Worm (Caenorhabditis elegans) whole organism, midembryonic: ENCODE measurements around the gene F55B12.10.

Experiments
- T22C8.4 ChIP-seq: fragments of 200-800 bp; sonication (Bioruptor generic); IDR thresholded peaks from 2 replicates; pipeline ENCODE4 v1.3.6; 2022; ENCODE audit warnings: missing genetic modification characterization, missing compliant biosample characterization
- cog-1 ChIP-seq: sonication (generic microtip); optimal IDR thresholded peaks from 2 replicates; lab custom pipeline; 2016; ENCODE audit warnings: missing genetic modification characterization, missing compliant biosample characterization
- flt-1 ChIP-seq: fragments of 200-800 bp; sonication (Bioruptor generic); IDR thresholded peaks from 2 replicates; pipeline ENCODE4 v1.3.6; 2022; ENCODE audit warnings: missing genetic modification characterization, missing compliant biosample characterization
- klf-2 ChIP-seq: fragments of 200-800 bp; sonication (Bioruptor generic); conservative IDR thresholded peaks from 2 replicates; pipeline ENCODE4 v1.3.6; 2022; ENCODE audit warnings: missing genetic modification reagents, missing genetic modification characterization, missing compliant biosample characterization
- med-1 ChIP-seq: sonication (generic microtip); optimal IDR thresholded peaks from 2 replicates; lab custom pipeline; 2017; ENCODE audit warnings: missing genetic modification characterization, mild to moderate bottlenecking, missing compliant biosample characterization, antibody characterized with exemption, missing genetic modification reagents; ENCODE audit not compliant: insufficient read depth
- ref-1 ChIP-seq: fragments of 200-800 bp; sonication (Bioruptor generic); conservative IDR thresholded peaks from 2 replicates; pipeline ENCODE4 v1.3.6; 2022; ENCODE audit warnings: missing genetic modification reagents, missing genetic modification characterization, missing compliant biosample characterization
- tab-1 ChIP-seq: fragments of 200-800 bp; sonication (Bioruptor generic); IDR thresholded peaks from 2 replicates; pipeline ENCODE4 v1.3.6; 2022; ENCODE audit warnings: missing genetic modification characterization, missing compliant biosample characterization
- ztf-23 ChIP-seq: fragments of 200-800 bp; sonication (Bioruptor generic); IDR thresholded peaks from 2 replicates; pipeline ENCODE4 v1.3.6; 2022; ENCODE audit warnings: missing genetic modification reagents, missing genetic modification characterization, missing compliant biosample characterization
- ztf-29 ChIP-seq: fragments of 200-800 bp; sonication (Bioruptor generic); IDR thresholded peaks from 2 replicates; pipeline ENCODE4 v1.3.6; 2022; ENCODE audit warnings: missing genetic modification reagents, missing genetic modification characterization, missing compliant biosample characterization

The F55B12.10 gene

DNA sequence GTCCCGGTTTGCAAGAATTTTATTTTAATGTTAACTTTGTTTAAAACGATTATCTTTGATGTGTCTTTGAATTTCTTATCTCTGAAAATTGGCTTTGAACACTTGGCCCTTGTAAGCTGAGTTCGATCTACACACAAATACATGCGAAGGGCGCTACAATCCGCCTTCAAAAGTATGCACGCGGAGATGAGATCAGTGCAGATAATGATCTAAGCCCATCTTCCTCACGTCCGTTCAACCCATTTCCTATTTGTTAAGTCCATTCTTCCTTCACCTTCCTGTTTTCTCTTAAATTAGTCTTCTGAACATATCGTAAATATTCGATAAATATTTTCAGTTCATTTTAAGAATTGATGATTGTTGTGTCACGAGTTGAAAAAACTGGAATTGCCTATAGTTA lies 26.8 kb downstream of the F55B12.10 start, which contains the start of gene nhr-175:
Gene nhr-175, plus strand, starts transcription at position 339 of the 400 bp plus-strand sequence.
- no peak for TF ChIP-seq ztf-29 (GFP tag; lab: Robert Waterston, UW)
- TF ChIP-seq klf-2 (GFP tag; lab: Robert Waterston, UW), result no peak
- no peak for TF ChIP-seq T22C8.4 (GFP tag; lab: Robert Waterston, UW)
- no peak for TF ChIP-seq tab-1 (GFP tag; lab: Robert Waterston, UW)
- TF ChIP-seq ref-1 (GFP tag; lab: Robert Waterston, UW), result no peak
- no peak for TF ChIP-seq flt-1 (GFP tag; lab: Robert Waterston, UW)
- TF ChIP-seq med-1 (GFP tag; lab: Kevin White, UChicago), result no peak
- TF ChIP-seq cog-1 (tag; lab: Kevin White, UChicago), result no peak
- TF ChIP-seq ztf-23 (GFP tag; lab: Robert Waterston, UW), result no peak

DNA sequence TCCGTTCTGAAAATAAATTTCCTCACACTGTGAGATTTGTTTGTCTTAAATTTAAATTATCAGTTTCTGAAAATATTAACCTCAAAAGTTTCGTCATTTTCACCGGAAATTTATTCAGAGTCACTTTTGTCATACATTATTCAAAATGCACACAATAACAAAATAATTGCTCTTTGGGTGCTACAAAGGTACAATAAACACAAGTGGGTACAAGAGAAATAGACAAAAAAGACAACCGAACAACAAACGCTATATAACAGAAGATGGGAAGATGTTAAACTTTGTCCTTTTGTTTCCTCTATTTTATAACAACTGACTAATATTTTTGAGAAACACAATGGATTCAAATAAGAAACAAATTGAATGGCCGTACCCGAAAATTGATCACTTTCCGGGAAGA lies 30.0 kb downstream of the F55B12.10 start:
- TF ChIP-seq cog-1 (tag; lab: Kevin White, UChicago) (no peak), ref-1 (GFP tag; lab: Robert Waterston, UW) (no peak), ztf-29 (GFP tag; lab: Robert Waterston, UW) (no peak), klf-2 (GFP tag; lab: Robert Waterston, UW) (no peak), flt-1 (GFP tag; lab: Robert Waterston, UW) (no peak)

DNA sequence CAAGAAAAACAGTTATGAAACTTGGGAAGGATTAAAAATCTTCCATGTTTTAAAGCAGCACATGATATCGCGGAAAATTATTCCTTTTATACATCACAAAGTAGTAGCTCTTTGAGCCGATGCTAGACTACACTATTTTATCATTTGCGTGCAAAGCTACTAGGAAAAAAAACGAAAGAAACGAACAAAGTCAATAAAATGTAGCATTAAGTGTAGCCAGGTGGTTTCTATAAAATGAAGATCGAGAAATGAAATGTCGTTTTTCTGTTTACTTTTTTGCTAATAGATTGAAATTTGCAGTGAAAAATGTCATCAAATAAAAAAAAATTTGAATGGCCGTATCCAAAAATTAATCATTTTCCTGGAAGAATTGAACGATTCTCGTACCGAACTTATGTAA lies 33.4 kb downstream of the F55B12.10 start, which contains the start of gene cpt-5:
Gene cpt-5, plus strand, starts transcription at position 301 of the 400 bp plus-strand sequence.
- TF ChIP-seq ztf-29 (GFP tag; lab: Robert Waterston, UW), result no peak
- TF ChIP-seq T22C8.4 (GFP tag; lab: Robert Waterston, UW), result no peak
- no peak for TF ChIP-seq klf-2 (GFP tag; lab: Robert Waterston, UW)
- no peak for TF ChIP-seq flt-1 (GFP tag; lab: Robert Waterston, UW)
- no peak for TF ChIP-seq ref-1 (GFP tag; lab: Robert Waterston, UW)
- TF ChIP-seq ztf-23 (GFP tag; lab: Robert Waterston, UW), result no peak
- no peak for TF ChIP-seq tab-1 (GFP tag; lab: Robert Waterston, UW)

DNA sequence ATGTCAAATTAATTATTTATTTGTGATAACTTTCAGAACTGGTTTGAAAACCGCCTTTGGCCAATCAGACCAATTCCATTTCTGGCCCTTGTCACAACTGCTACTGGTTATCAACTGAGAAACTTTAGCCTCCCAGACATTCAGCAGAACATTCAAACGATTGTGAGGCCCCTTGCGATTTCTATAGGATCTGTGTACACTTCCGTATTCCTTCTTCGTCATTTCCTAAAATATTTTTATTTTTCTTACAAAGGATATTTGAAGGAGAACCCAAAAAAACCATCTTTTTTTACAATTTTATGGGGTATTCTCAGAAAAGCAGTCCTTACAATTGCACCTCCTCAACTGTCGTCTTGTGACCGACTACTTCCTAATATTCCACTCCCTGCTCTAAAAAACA lies 33.8 kb downstream of the F55B12.10 start:
- TF ChIP-seq klf-2 (GFP tag; lab: Robert Waterston, UW), result no peak
- no peak for TF ChIP-seq T22C8.4 (GFP tag; lab: Robert Waterston, UW)
- no peak for TF ChIP-seq ref-1 (GFP tag; lab: Robert Waterston, UW)
- TF ChIP-seq cog-1 (tag; lab: Kevin White, UChicago), result no peak
- TF ChIP-seq tab-1 (GFP tag; lab: Robert Waterston, UW), result no peak
- no peak for TF ChIP-seq flt-1 (GFP tag; lab: Robert Waterston, UW)
- no peak for TF ChIP-seq med-1 (GFP tag; lab: Kevin White, UChicago)
- TF ChIP-seq ztf-29 (GFP tag; lab: Robert Waterston, UW), result no peak
- no peak for TF ChIP-seq ztf-23 (GFP tag; lab: Robert Waterston, UW)

DNA sequence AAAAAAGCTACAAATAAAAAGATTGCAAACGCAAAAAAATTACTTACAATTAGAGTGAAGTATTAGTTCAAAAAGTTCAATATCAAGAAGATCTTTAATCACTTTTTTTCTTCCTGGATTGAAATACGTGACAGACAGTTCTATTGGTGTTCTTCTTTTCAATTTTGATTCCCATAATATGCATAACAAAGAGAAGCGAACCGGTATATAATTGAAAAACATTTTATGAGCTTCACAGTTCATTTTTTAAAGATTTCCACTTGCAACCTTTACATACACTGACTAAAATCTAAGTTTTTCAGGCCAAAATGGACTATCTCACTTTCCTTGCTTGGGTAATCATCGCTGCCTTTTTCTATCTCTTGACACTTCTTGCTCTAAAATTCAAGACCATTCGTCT lies 37.0 kb downstream of the F55B12.10 start, which contains the start of gene T22G5.1:
Gene T22G5.1, plus strand, starts transcription at position 301 of the 400 bp plus-strand sequence.
- TF ChIP-seq ztf-23 (GFP tag; lab: Robert Waterston, UW) (no peak), ztf-29 (GFP tag; lab: Robert Waterston, UW) (no peak), tab-1 (GFP tag; lab: Robert Waterston, UW) (no peak), cog-1 (tag; lab: Kevin White, UChicago) (no peak), flt-1 (GFP tag; lab: Robert Waterston, UW) (no peak), T22C8.4 (GFP tag; lab: Robert Waterston, UW) (no peak), med-1 (GFP tag; lab: Kevin White, UChicago) (no peak), ref-1 (GFP tag; lab: Robert Waterston, UW) (no peak), klf-2 (GFP tag; lab: Robert Waterston, UW) (no peak)

DNA sequence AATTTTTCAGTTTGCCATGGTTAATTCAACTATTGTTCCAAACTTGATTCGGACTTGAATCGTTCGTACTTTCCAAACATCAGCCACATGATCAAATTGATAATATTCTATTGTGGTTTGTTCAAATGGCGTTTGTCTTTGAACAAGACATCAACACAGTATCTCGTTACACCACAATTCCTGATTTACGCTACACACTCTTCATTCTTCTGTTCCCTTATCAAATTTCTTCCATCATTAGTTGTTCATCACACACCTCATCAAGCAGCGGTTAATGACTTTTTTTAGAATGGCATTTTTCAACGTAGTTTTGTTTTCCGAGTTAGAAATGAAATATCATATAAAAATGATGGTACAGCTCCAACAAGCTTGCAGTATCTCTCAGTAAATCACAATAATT lies 38.7 kb downstream of the F55B12.10 start:
- TF ChIP-seq med-1 (GFP tag; lab: Kevin White, UChicago) (no peak), ref-1 (GFP tag; lab: Robert Waterston, UW) (no peak), ztf-23 (GFP tag; lab: Robert Waterston, UW) (no peak), ztf-29 (GFP tag; lab: Robert Waterston, UW) (no peak), klf-2 (GFP tag; lab: Robert Waterston, UW) (no peak), tab-1 (GFP tag; lab: Robert Waterston, UW) (no peak), flt-1 (GFP tag; lab: Robert Waterston, UW) (no peak), T22C8.4 (GFP tag; lab: Robert Waterston, UW) (no peak), cog-1 (tag; lab: Kevin White, UChicago) (no peak)

DNA sequence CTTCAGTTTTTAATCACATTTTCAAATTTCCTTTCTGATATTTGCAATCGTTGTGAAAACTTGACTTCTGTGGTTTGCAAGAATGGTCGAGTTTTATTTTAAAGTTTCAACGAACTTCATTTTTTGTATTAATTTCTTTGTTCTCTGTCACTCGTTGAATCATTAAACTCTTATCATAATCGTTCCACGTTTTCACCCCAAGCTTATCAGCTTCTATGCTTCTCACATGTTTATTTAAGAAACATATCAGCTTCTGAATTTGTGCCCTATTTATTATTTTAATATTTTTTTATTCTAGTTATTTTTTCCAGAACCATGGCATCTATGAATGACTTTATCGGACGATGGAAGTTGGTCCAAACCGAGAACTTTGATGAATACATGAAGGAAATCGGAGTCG lies 39.7 kb downstream of the F55B12.10 start, which contains the start of gene lbp-7:
Gene lbp-7, plus strand, starts transcription at position 312 of the 400 bp plus-strand sequence.
- no peak for TF ChIP-seq tab-1 (GFP tag; lab: Robert Waterston, UW)
- no peak for TF ChIP-seq klf-2 (GFP tag; lab: Robert Waterston, UW)
- no peak for TF ChIP-seq T22C8.4 (GFP tag; lab: Robert Waterston, UW)
- TF ChIP-seq ztf-23 (GFP tag; lab: Robert Waterston, UW), result no peak
- TF ChIP-seq flt-1 (GFP tag; lab: Robert Waterston, UW), result no peak
- TF ChIP-seq med-1 (GFP tag; lab: Kevin White, UChicago), result no peak
- no peak for TF ChIP-seq ztf-29 (GFP tag; lab: Robert Waterston, UW)
- TF ChIP-seq ref-1 (GFP tag; lab: Robert Waterston, UW), result no peak
- TF ChIP-seq cog-1 (tag; lab: Kevin White, UChicago), result no peak

DNA sequence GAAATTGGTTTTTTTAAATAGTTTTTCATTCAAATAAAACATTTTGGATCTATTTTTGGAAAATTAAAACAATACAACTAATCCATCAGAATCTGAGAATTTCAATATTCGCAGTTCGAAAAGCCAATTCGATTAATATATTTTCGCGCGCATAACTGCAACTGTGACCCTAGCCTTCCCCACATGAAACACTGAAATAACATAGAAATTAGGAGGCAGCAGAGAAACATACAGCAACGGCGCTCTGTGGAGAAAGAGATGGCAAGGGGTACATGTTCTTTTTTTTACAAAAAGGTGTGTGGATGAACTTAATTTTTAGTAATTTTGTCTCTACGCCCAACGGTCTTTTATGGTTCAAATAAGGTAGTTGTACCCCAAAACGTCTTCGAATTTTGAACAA lies 40.6 kb downstream of the F55B12.10 start:
- no peak for TF ChIP-seq flt-1 (GFP tag; lab: Robert Waterston, UW)
- TF ChIP-seq tab-1 (GFP tag; lab: Robert Waterston, UW), result no peak
- no peak for TF ChIP-seq T22C8.4 (GFP tag; lab: Robert Waterston, UW)
- TF ChIP-seq klf-2 (GFP tag; lab: Robert Waterston, UW), result no peak
- TF ChIP-seq ref-1 (GFP tag; lab: Robert Waterston, UW), result no peak
- TF ChIP-seq ztf-23 (GFP tag; lab: Robert Waterston, UW), result no peak
- TF ChIP-seq ztf-29 (GFP tag; lab: Robert Waterston, UW), result no peak
- TF ChIP-seq cog-1 (tag; lab: Kevin White, UChicago), result no peak
- TF ChIP-seq med-1 (GFP tag; lab: Kevin White, UChicago), result no peak
